Worm (Caenorhabditis elegans) whole organism, L1 larva: Measurements from ENCODE around the gene srh-105.

ENCODE experiments used
- ceh-82 ChIP-seq, 3 experiments: fragments of 150-350 bp in 1 of 3; sonication (generic microtip) in 2 of 3; optimal IDR thresholded peaks; 2 replicates each; lab custom pipeline; 2014 to 2017; ENCODE audit warnings: missing biosample characterization in 3 of 3, missing genetic modification characterization in 3 of 3
- elt-2 ChIP-seq: sonication (generic microtip); optimal IDR thresholded peaks from 2 replicates; lab custom pipeline; 2016; ENCODE audit warnings: missing genetic modification characterization, mild to moderate bottlenecking, inconsistent platforms, missing compliant biosample characterization, missing genetic modification reagents
- fkh-10 ChIP-seq: sonication (generic microtip); optimal IDR thresholded peaks from 2 replicates; lab custom pipeline; 2017; ENCODE audit warnings: missing biosample characterization, missing genetic modification reagents, missing genetic modification characterization
- lin-13 ChIP-seq: fragments of 150-350 bp; optimal IDR thresholded peaks from 2 replicates; lab custom pipeline; 2014; ENCODE audit warnings: missing biosample characterization, missing genetic modification reagents, missing genetic modification characterization
- lin-14 ChIP-seq: fragments of 200-800 bp; sonication (Bioruptor generic); optimal IDR thresholded peaks from 2 replicates; lab custom pipeline; 2018; ENCODE audit warnings: mild to moderate bottlenecking, missing genetic modification characterization, moderate library complexity, missing compliant biosample characterization
- lin-15B ChIP-seq: fragments of 150-350 bp; sonication (generic microtip); optimal IDR thresholded peaks from 3 replicates; lab custom pipeline; 2014; ENCODE audit warnings: missing biosample characterization, missing genetic modification characterization
- lsy-2 ChIP-seq, 2 experiments: fragments of 150-350 bp; optimal IDR thresholded peaks; 2 replicates each; lab custom pipeline; 2014; ENCODE audit warnings: missing biosample characterization in 2 of 2, missing genetic modification characterization in 2 of 2
- nhr-237 ChIP-seq: fragments of 150-350 bp; optimal IDR thresholded peaks from 2 replicates; lab custom pipeline; 2014; ENCODE audit warnings: missing biosample characterization, missing genetic modification characterization
- nhr-47 ChIP-seq: sonication (generic microtip); optimal IDR thresholded peaks from 2 replicates; lab custom pipeline; 2016; ENCODE audit warnings: mild to moderate bottlenecking, missing genetic modification characterization, moderate library complexity, missing compliant biosample characterization
- snpc-4 ChIP-seq: fragments of 150-350 bp; optimal IDR thresholded peaks from 2 replicates; lab custom pipeline; 2014; ENCODE audit warnings: missing biosample characterization, missing genetic modification characterization
- sptf-1 ChIP-seq: fragments of 150-350 bp; optimal IDR thresholded peaks from 2 replicates; lab custom pipeline; 2014; ENCODE audit warnings: missing biosample characterization, missing genetic modification characterization
- zag-1 ChIP-seq: fragments of 150-350 bp; optimal IDR thresholded peaks from 2 replicates; lab custom pipeline; 2014; ENCODE audit warnings: missing biosample characterization, missing genetic modification characterization

DNA sequence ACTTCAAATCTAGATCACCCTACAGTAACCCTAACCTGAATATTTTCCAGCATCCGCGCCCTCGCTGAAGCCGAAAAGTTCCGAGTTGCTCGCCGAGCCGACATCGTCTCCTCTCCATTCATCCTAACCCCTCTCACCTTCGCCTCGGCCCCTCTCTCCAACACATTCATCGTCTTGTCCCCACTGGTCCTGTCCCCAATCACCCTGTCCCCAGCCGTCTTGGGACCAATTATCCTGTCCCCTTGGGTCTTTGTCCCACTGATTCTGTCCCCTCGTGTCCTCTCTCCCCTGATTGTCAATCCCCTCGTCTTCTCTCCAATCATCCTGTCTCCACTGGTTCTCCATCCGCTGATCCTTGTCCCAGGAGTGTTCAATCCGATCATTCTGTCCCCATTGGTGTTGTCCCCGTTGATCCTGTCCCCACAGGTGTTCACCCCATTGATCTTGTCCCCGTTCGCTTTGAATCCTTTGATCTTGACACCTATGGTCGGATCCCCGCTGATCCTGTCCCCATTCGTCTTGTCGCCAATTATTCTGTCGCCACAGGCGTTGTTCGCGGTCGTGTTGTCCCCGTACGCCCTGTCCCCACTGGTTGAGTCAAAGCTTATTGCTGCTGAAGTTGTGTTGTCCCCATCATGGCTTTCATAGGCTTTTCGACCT, 42.2 kb upstream of the srh-105 start, which contains the start of gene lips-7:
- TF ChIP-seq ceh-82 (tag; optimal IDR thresholded peaks at IDR 0.05; lab: Kevin White, UChicago) (no peak), snpc-4 (tag; lab: Kevin White, UChicago) (no peak), nhr-237 (tag; lab: Kevin White, UChicago) (no peak), lin-14 (GFP tag; lab: Kevin White, UChicago) (no peak), zag-1 (tag; lab: Kevin White, UChicago) (no peak), elt-2 (tag; lab: Kevin White, UChicago) (no peak), fkh-10 (GFP tag; lab: Kevin White, UChicago) (no peak), lin-15B (tag; lab: Kevin White, UChicago) (no peak), nhr-47 (tag; lab: Kevin White, UChicago) (no peak), lsy-2 (tag; optimal IDR thresholded peaks at IDR 0.05; lab: Kevin White, UChicago) (no peak), lin-13 (GFP tag; lab: Kevin White, UChicago) (no peak), sptf-1 (no peak)
